Worm (Caenorhabditis elegans) whole organism, early embryonic: ENCODE data around the gene srg-24.

Experiments used
- B0310.2 ChIP-seq: sonication (generic microtip); optimal IDR thresholded peaks from 2 replicates; lab custom pipeline; 2016; ENCODE audit warnings: mild to moderate bottlenecking, missing genetic modification characterization, missing compliant biosample characterization
- F13C5.2 ChIP-seq: sonication (generic microtip); optimal IDR thresholded peaks from 2 replicates; lab custom pipeline; 2017; ENCODE audit warnings: mild to moderate bottlenecking, missing genetic modification characterization, inconsistent platforms, missing compliant biosample characterization
- aly-1 ChIP-seq: sonication (generic microtip); optimal IDR thresholded peaks from 2 replicates; lab custom pipeline; 2016; ENCODE audit warnings: missing genetic modification characterization, missing compliant biosample characterization
- ama-1 ChIP-seq: fragments of 150-350 bp; optimal IDR thresholded peaks from 2 replicates; lab custom pipeline; 2014
- ceh-13 ChIP-seq: fragments of 200-800 bp; sonication (Bioruptor generic); optimal IDR thresholded peaks from 2 replicates; lab custom pipeline; 2018; ENCODE audit warnings: mild to moderate bottlenecking, missing genetic modification characterization, missing compliant biosample characterization
- ceh-36 ChIP-seq: sonication (generic microtip); optimal IDR thresholded peaks from 2 replicates; lab custom pipeline; 2016; ENCODE audit warnings: missing genetic modification characterization, inconsistent platforms, missing compliant biosample characterization
- ets-7 ChIP-seq: sonication (generic microtip); optimal IDR thresholded peaks from 2 replicates; lab custom pipeline; 2016; ENCODE audit warnings: missing genotype, missing genetic modification characterization, missing compliant biosample characterization
- flt-1 ChIP-seq: fragments of 200-800 bp; sonication (Bioruptor generic); IDR thresholded peaks from 2 replicates; pipeline ENCODE4 v1.3.6; 2022; ENCODE audit warnings: missing genetic modification characterization, missing compliant biosample characterization
- hmbx-1 ChIP-seq: sonication (generic microtip); optimal IDR thresholded peaks from 2 replicates; lab custom pipeline; 2016; ENCODE audit warnings: mild to moderate bottlenecking, missing genetic modification characterization, missing compliant biosample characterization
- hmg-4 ChIP-seq: fragments of 200-800 bp; sonication (Bioruptor generic); optimal IDR thresholded peaks from 2 replicates; lab custom pipeline; 2018; ENCODE audit warnings: mild to moderate bottlenecking, missing genetic modification characterization, missing compliant biosample characterization
- hnd-1 ChIP-seq: sonication (generic microtip); optimal IDR thresholded peaks from 2 replicates; lab custom pipeline; 2016; ENCODE audit warnings: missing genetic modification characterization, missing compliant biosample characterization
- pes-1 ChIP-seq: fragments of 200-800 bp; sonication (Bioruptor generic); IDR thresholded peaks from 2 replicates; pipeline ENCODE4 v1.3.6; 2022; ENCODE audit warnings: missing genetic modification reagents, missing genetic modification characterization, missing compliant biosample characterization
- scrt-1 ChIP-seq: fragments of 200-800 bp; sonication (Bioruptor generic); IDR thresholded peaks from 2 replicates; pipeline ENCODE4 v1.3.6; 2022; ENCODE audit warnings: missing genetic modification characterization, missing compliant biosample characterization
- sea-1 ChIP-seq: fragments of 200-800 bp; sonication (Bioruptor generic); conservative IDR thresholded peaks from 2 replicates; pipeline ENCODE4 v1.3.6; 2022; ENCODE audit warnings: missing genetic modification characterization, missing compliant biosample characterization
- tbx-11 ChIP-seq: fragments of 200-800 bp; sonication (Bioruptor generic); IDR thresholded peaks from 2 replicates; pipeline ENCODE4 v1.3.6; 2022; ENCODE audit warnings: missing genetic modification characterization, missing compliant biosample characterization
- tbx-37 ChIP-seq: fragments of 200-800 bp; sonication (Bioruptor generic); conservative IDR thresholded peaks from 2 replicates; pipeline ENCODE4 v1.3.6; 2022; ENCODE audit warnings: missing genetic modification reagents, missing genetic modification characterization, missing compliant biosample characterization
- tra-4 ChIP-seq: sonication (generic microtip); optimal IDR thresholded peaks from 2 replicates; lab custom pipeline; 2017; ENCODE audit warnings: missing genetic modification characterization, missing compliant biosample characterization

srg-24 gene

DNA sequence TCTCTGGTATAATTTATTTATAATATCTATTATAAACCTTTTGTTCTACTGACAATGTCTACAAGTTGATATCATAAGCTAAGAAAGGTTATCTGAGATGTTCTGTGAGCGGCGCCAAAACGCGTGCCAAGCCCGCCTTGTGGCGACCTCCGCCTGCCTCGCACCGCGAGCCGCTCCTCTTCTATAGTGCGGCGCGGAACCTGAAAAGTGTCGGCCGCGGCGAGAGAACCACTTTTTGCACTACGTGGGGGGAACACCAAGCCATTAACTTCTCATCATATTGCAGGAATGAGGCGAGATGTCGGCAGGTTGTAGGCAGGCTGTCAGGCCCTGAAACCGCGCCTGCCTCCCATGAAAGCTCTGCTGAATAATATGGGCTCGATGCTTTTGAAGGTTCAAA is 12.8 kb upstream of the srg-24 start:
- TF ChIP-seq ets-7 (tag; lab: Kevin White, UChicago): no peak
- no peak for TF ChIP-seq ceh-13 (GFP tag; lab: Kevin White, UChicago)
- no peak for TF ChIP-seq ceh-36 (tag; lab: Kevin White, UChicago)

DNA sequence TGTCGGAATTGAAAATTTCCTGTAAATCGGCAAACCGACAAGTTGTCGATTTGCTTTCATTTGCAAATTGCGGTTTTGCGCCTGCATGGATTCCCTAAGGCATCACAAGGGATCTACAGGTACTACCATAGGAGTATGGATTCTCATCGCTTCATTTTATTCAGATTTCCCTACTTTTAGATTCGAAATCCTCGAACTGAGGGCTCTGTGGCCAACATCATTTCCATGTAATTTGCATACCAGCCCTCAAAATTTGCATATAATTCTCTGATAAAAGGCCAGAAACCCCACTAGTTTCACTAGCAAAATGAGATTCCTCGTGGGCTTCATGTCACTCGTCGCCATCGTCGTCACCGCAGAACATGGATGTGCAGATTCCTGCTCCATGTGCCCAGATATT is 11.9 kb upstream of the srg-24 start, which contains the start of gene Y25C1A.2:
Gene Y25C1A.2 (plus strand): TSS at position 301 of the 400 bp plus-strand sequence.
- TF ChIP-seq ama-1 (no peak), F13C5.2 (tag; lab: Kevin White, UChicago) (no peak), sea-1 (no peak), tbx-37 (GFP tag; lab: Robert Waterston, UW) (no peak), tra-4 (tag; lab: Kevin White, UChicago) (no peak), ceh-13 (GFP tag; lab: Kevin White, UChicago) (no peak), hnd-1 (tag; lab: Kevin White, UChicago) (no peak), hmbx-1 (tag; lab: Kevin White, UChicago) (no peak), scrt-1 (GFP tag; lab: Robert Waterston, UW) (no peak), B0310.2 (tag; lab: Kevin White, UChicago) (no peak), pes-1 (GFP tag; lab: Robert Waterston, UW) (no peak), aly-1 (no peak), tbx-11 (GFP tag; lab: Robert Waterston, UW) (no peak), ceh-36 (tag; lab: Kevin White, UChicago) (no peak), ets-7 (tag; lab: Kevin White, UChicago) (no peak), flt-1 (GFP tag; lab: Robert Waterston, UW) (no peak), hmg-4 (GFP tag; lab: Kevin White, UChicago) (no peak)

DNA sequence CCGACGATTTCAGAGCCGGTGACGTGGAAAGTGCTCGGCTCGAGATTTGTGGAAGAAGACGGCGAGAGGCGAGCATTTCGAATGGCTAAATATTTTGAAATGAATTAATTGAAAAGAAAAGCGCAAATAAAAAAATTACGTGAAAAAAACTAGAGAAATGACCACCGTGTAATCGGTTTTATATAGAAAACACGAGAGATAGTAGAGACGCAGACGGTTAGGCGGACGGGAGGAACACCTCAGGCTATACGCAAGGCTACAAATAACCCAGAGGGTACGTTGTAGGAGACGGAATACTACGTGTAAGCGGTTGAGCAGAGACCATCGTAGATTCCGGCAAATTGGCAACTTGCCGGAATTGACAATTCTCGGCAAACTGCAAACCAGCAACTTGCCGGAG is 10.7 kb upstream of the srg-24 start, which contains the start of gene Y25C1A.13:
Gene Y25C1A.13 (minus strand): TSS at position 101 of the 400 bp plus-strand sequence.
- TF ChIP-seq tra-4 (tag; lab: Kevin White, UChicago) (no peak), hmg-4 (GFP tag; lab: Kevin White, UChicago) (no peak), pes-1 (GFP tag; lab: Robert Waterston, UW) (no peak), sea-1 (no peak), hnd-1 (tag; lab: Kevin White, UChicago) (no peak), ets-7 (tag; lab: Kevin White, UChicago) (no peak), tbx-37 (GFP tag; lab: Robert Waterston, UW) (no peak), ama-1 (no peak), aly-1 (no peak), ceh-13 (GFP tag; lab: Kevin White, UChicago) (no peak), flt-1 (GFP tag; lab: Robert Waterston, UW) (no peak), hmbx-1 (tag; lab: Kevin White, UChicago) (no peak)

ce11 chrII:3110099-3110498 is 9.7 kb upstream of the srg-24 start:
- no peak for TF ChIP-seq tra-4 (tag; lab: Kevin White, UChicago)
- no peak for TF ChIP-seq hmg-4 (GFP tag; lab: Kevin White, UChicago)
- no peak for TF ChIP-seq F13C5.2 (tag; lab: Kevin White, UChicago)
- TF ChIP-seq sea-1: no peak
- TF ChIP-seq scrt-1 (GFP tag; lab: Robert Waterston, UW): no peak
- no peak for TF ChIP-seq pes-1 (GFP tag; lab: Robert Waterston, UW)
- TF ChIP-seq tbx-11 (GFP tag; lab: Robert Waterston, UW): no peak
- TF ChIP-seq flt-1 (GFP tag; lab: Robert Waterston, UW): no peak
- TF ChIP-seq B0310.2 (tag; lab: Kevin White, UChicago): no peak
- no peak for TF ChIP-seq hmbx-1 (tag; lab: Kevin White, UChicago)
- no peak for TF ChIP-seq ets-7 (tag; lab: Kevin White, UChicago)
- TF ChIP-seq hnd-1 (tag; lab: Kevin White, UChicago): no peak
- no peak for TF ChIP-seq tbx-37 (GFP tag; lab: Robert Waterston, UW)
- no peak for TF ChIP-seq ceh-13 (GFP tag; lab: Kevin White, UChicago)
- no peak for TF ChIP-seq aly-1

DNA sequence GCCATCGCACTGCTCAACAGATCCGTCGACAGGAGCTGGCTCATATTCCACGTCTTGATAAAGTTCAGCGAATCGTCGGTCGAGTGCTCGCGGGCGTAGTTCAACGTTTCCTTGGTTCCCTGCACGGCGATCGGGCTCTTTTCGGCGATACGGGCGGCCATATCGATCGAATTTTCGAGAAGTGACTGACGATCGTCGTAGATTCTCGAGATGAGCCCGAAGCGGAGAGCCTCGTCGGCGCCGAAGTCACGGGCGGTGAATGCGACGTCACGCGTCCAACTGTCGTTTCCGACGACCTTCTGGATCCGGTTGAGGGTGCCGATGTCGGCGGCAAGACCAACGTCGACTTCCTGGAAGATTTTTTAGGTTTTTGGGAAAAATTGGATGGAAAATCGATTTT is 9.1 kb upstream of the srg-24 start:
- TF ChIP-seq tbx-37 (GFP tag; lab: Robert Waterston, UW) (no peak), tbx-11 (GFP tag; lab: Robert Waterston, UW) (no peak), hmg-4 (GFP tag; lab: Kevin White, UChicago) (no peak), aly-1 (no peak), tra-4 (tag; lab: Kevin White, UChicago) (no peak), flt-1 (GFP tag; lab: Robert Waterston, UW) (no peak), hmbx-1 (tag; lab: Kevin White, UChicago) (no peak), hnd-1 (tag; lab: Kevin White, UChicago) (no peak), pes-1 (GFP tag; lab: Robert Waterston, UW) (no peak), sea-1 (no peak), scrt-1 (GFP tag; lab: Robert Waterston, UW) (no peak), F13C5.2 (tag; lab: Kevin White, UChicago) (no peak), ceh-36 (tag; lab: Kevin White, UChicago) (no peak), ceh-13 (GFP tag; lab: Kevin White, UChicago) (no peak), B0310.2 (tag; lab: Kevin White, UChicago) (no peak), ama-1 (no peak), ets-7 (tag; lab: Kevin White, UChicago) (no peak)

DNA sequence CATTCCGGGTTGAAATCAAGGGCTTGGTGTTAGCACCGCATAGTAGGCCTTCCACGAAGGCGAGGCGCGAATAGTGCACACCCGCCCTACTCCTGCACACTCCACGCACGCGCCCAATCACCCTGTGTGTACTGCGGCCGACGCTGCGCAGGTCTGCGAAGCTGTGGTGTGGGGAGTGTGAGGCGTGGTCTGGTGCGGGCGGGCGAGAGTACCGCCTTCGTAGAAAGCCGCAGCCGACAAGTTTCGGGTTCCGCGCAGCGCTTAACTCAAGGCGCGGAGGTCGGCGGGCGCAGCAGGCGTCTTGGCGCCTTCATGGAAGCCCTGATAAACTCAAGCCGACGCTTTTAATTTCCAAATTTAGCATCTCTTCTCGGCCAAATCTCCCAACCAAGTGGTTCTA is 7.7 kb upstream of the srg-24 start:
- no peak for TF ChIP-seq hmg-4 (GFP tag; lab: Kevin White, UChicago)
- TF ChIP-seq ceh-13 (GFP tag; lab: Kevin White, UChicago): no peak
- TF ChIP-seq F13C5.2 (tag; lab: Kevin White, UChicago): no peak
- TF ChIP-seq tbx-37 (GFP tag; lab: Robert Waterston, UW): no peak
- no peak for TF ChIP-seq ets-7 (tag; lab: Kevin White, UChicago)
- TF ChIP-seq ceh-36 (tag; lab: Kevin White, UChicago): no peak
- TF ChIP-seq pes-1 (GFP tag; lab: Robert Waterston, UW): no peak
- no peak for TF ChIP-seq aly-1
- TF ChIP-seq sea-1: no peak
- no peak for TF ChIP-seq tbx-11 (GFP tag; lab: Robert Waterston, UW)
- no peak for TF ChIP-seq tra-4 (tag; lab: Kevin White, UChicago)
- no peak for TF ChIP-seq B0310.2 (tag; lab: Kevin White, UChicago)
- no peak for TF ChIP-seq flt-1 (GFP tag; lab: Robert Waterston, UW)
- TF ChIP-seq hnd-1 (tag; lab: Kevin White, UChicago): no peak
- TF ChIP-seq hmbx-1 (tag; lab: Kevin White, UChicago): no peak
